Fruit fly (Drosophila melanogaster): ENCODE data around the gene dpr6.
A peak's percentile ranks its signal among the peaks of the same experiment; 100 is the strongest.

dpr6 gene

DNA sequence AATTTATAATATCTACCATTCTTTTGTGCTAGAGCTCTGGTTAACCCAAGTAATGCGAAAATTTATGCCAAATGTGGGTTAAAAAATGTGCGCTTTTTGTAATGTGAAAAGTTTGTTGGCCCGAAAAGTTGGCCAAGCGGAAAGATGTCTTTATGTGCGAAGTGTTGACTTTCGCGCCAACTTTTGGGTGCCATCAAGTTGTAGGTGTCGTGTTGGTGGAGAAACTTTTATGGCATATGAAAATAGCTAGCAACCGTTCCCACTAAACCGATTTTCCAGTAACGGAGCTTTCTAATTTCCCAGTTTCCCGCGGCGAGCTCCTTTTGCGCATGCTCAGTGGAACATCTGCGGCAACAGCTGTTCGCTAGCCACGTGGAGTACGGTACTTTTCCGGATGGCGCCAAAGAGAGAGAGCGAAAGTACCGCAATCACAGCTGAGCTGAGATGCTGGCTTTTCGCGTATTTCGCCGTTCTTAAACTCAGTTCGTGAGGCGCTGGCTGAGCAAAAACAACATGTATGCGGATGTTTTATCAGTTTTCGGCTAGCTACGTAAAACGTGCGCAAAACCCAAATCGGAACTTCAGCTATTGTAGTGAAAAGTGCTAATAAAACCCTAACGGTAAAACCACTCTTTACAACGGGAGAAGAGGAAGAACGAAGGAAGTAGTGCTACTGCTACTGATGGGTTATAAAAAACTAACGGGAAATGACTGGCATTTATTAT is at the start of gene dpr6:
TSS of gene dpr6 (plus strand) at position 480 of the 725 bp plus-strand sequence.
- TF ChIP-seq Ets98B (GFP tag; IDR thresholded peaks at IDR 0.05): no peak
- TF ChIP-seq CG17806 (tag; optimal IDR thresholded peaks at IDR 0.05): no peak
- no peak for TF ChIP-seq Pif1A (GFP tag; optimal IDR thresholded peaks at IDR 0.05)
- TF ChIP-seq CG4496 (GFP tag; IDR thresholded peaks at IDR 0.05): no peak
- no peak for TF ChIP-seq fd96Ca (GFP tag; IDR thresholded peaks at IDR 0.05)
- TF ChIP-seq CG15710 (tag; optimal IDR thresholded peaks at IDR 0.05): no peak

DNA sequence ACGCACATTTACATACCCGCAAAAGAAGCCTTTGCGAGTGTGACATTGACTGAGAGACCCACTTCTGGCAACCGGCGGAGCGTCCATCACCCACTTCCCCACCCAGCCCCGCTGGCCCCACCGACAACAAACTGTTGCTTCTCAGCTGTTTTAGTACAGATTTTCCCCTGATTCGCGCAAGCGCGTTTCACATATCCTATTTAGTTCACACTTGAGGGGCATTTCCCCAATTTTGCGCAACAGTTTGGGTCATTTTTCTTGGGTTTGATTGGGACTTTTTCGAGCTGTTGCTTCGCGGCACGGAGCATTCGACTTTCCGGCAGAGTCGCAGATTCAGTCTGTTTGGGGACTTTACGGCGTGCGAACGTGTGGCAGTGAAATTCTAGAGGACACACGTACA is 47.3 kb upstream of the dpr6 start:
- TF ChIP-seq CG12605 (GFP tag; IDR thresholded peaks at IDR 0.05) (peak; percentile 94), gl (tag; optimal IDR thresholded peaks at IDR 0.05) (no peak)

DNA sequence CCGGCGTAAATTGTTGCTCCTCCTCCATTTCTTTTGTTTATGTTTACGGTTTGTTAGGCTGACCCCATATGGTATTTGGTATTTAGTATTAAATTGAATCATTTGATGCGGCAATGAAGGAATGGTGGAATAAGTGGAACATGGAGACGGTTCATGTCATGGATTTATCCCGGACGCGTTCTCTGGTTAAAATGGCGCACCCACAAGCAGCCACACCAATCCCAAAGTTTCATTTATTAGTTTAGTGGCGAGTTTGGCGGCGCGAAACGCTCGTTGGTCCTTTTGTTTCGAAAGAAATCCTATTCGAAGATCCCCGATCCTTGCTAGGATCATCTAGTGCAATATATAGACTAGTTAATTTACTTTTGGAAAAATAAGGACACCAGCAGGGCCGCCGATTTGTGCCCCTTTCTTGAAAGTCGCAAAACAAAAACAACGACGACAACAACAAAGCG is 6.2 kb upstream of the dpr6 start, which contains the start of the genes CG6685 and Dronc:
TSS of gene CG6685 (minus strand) at position 51 of the 455 bp plus-strand sequence.
TSS of gene Dronc (plus strand) at position 213 of the 455 bp plus-strand sequence.
- TF ChIP-seq EcR (GFP tag; optimal IDR thresholded peaks at IDR 0.05): peak; percentile 57
- TF ChIP-seq CG17806 (tag; optimal IDR thresholded peaks at IDR 0.05): no peak
- TF ChIP-seq CG15710 (tag; optimal IDR thresholded peaks at IDR 0.05): no peak
- no peak for TF ChIP-seq rn (GFP tag; IDR thresholded peaks at IDR 0.05)
- TF ChIP-seq CG13204 (GFP tag; optimal IDR thresholded peaks at IDR 0.05): no peak
- no peak for TF ChIP-seq CG9948 (tag; optimal IDR thresholded peaks at IDR 0.05)
- TF ChIP-seq CG4496 (GFP tag; IDR thresholded peaks at IDR 0.05): no peak
- TF ChIP-seq CG8159 (tag; optimal IDR thresholded peaks at IDR 0.05): peak; percentile 36

DNA sequence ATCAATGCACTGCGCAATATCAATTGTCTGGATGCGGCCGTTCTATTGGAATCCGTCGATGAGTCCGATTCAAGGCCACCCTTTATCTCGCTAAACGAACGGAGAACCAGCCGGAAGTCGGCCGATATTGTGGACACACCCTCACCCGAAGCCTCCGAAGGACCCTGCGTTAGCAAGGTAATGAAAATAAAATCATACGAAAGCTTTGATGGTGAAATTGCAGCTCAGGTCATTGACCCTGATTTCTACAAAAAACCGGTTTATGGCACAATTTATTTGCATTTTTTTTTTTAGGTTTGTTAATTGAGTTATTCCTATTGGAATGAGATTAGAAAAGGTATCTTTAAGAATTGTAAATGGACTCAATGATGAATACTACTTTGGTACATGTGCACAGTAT is 5.3 kb upstream of the dpr6 start:
- TF ChIP-seq CG9948 (tag; optimal IDR thresholded peaks at IDR 0.05) (no peak), CG12605 (GFP tag; IDR thresholded peaks at IDR 0.05) (no peak), EcR (GFP tag; optimal IDR thresholded peaks at IDR 0.05) (peak; percentile 91), CG17806 (tag; optimal IDR thresholded peaks at IDR 0.05) (no peak), CG15710 (tag; optimal IDR thresholded peaks at IDR 0.05) (no peak), CG32121 (GFP tag; IDR thresholded peaks at IDR 0.05) (no peak), Pif1A (GFP tag; optimal IDR thresholded peaks at IDR 0.05) (no peak), fd96Ca (GFP tag; IDR thresholded peaks at IDR 0.05) (no peak)

DNA sequence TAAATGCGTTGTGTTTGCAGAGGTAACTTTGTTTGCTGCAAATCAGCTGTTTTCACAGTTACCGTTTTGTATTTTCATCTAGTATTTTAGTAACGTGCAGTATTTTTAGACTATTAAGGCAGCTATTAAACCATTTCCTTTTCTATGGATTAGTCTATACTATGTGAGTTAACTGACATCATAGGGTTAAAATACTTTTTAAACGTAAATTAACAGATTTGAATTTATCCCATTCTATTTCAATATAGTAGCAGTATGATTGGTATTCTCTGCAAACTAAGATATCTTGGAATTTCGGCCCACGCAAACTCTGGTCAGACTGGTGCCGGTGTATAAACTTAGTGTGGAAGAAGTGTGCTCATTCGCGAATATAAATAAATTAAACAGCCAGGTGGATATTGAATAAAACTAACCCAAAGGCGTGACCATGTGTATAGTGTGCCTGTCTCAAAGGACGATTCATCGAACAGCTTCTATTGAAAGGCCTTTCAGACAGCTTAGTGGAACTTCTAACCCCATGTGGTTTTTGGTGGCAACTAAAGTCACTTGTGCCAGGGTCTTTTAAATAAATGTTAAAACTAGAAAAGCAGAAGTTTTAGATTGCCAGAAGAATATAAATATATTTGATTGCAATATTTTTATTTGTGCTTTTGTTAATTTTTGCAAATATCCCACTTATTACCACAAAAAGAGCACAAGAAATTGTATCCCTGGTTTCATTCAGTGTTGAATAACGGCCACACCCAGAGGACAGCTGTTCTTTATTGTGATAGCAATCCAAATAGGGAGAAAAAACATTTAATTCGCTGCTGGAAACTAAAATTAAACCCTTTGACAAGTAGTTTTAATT is 2.2 kb upstream of the dpr6 start, which contains the start of the genes CG6674, CG42455 and vnc:
TSS of gene CG6674 (minus strand) at position 48 of the 850 bp plus-strand sequence.
TSS of gene CG42455 (plus strand) at position 306 of the 850 bp plus-strand sequence.
TSS of gene vnc (plus strand) at position 306 of the 850 bp plus-strand sequence.
- no peak for TF ChIP-seq fd96Ca (GFP tag; IDR thresholded peaks at IDR 0.05)
- TF ChIP-seq EcR (GFP tag; optimal IDR thresholded peaks at IDR 0.05): no peak
- no peak for TF ChIP-seq CG10348 (GFP tag; IDR thresholded peaks at IDR 0.05)
- peak; percentile 10 for TF ChIP-seq Pif1B (GFP tag; optimal IDR thresholded peaks at IDR 0.05)
- no peak for TF ChIP-seq CG8159 (tag; optimal IDR thresholded peaks at IDR 0.05)
- TF ChIP-seq gl (tag; optimal IDR thresholded peaks at IDR 0.05): no peak
- TF ChIP-seq CG9948 (tag; optimal IDR thresholded peaks at IDR 0.05): no peak
- TF ChIP-seq CG4496 (GFP tag; IDR thresholded peaks at IDR 0.05): peak; percentile 22; the same call in 1 of the 3 replicates
- no peak for TF ChIP-seq Snoo (tag; optimal IDR thresholded peaks at IDR 0.05)
- TF ChIP-seq CG32121 (GFP tag; IDR thresholded peaks at IDR 0.05): no peak
- no peak for TF ChIP-seq CG13204 (GFP tag; optimal IDR thresholded peaks at IDR 0.05)
- no peak for TF ChIP-seq CG17806 (tag; optimal IDR thresholded peaks at IDR 0.05)
- TF ChIP-seq rn (GFP tag; IDR thresholded peaks at IDR 0.05): no peak
- TF ChIP-seq CG34367 (tag; optimal IDR thresholded peaks at IDR 0.05): peak; percentile 21
- peak; percentile 41 for TF ChIP-seq Pif1A (GFP tag; optimal IDR thresholded peaks at IDR 0.05)
- TF ChIP-seq Ets98B (GFP tag; IDR thresholded peaks at IDR 0.05): no peak

DNA sequence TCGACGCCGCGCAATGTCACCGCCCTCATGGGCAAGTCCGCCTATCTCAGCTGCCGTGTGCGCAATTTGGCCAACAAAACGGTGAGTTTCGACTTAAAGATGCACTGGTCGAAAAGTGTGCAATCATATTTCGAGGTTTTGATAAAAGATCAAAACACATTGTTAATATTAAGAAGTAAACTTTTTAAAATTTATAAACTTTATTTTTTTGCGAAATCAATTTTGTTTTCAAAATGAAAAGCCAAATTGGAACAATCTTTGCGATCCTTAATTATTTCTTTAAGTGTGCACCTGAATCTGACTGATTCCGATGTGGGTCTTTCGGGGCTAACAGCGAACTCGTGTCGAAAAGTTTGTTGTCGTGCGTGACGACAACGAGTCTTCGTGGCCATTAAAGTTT is 58.9 kb downstream of the dpr6 start:
- TF ChIP-seq Pif1B (GFP tag; optimal IDR thresholded peaks at IDR 0.05): no peak
- TF ChIP-seq CG8159 (tag; optimal IDR thresholded peaks at IDR 0.05): no peak
- TF ChIP-seq fd96Ca (GFP tag; IDR thresholded peaks at IDR 0.05): no peak

DNA sequence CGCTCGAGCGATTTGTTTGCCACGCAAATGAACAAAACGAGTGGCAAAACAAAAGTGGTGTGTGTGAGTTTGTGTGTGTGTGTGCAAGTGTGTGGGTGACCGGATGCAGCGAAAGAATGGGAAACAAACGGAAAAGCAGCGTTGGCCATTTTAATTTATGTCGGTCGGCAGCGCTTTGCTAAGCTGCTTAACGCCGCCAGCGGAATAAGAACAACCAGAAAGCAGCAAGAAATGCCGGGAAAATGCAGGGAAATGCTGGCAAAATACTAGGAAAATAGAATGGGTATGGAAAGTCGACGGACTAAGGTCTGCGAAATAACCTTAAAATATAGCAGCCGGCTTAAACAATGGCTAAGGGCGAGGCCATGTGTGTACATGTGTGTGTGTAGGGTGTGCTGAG is 78.1 kb downstream of the dpr6 start:
- TF ChIP-seq EcR (GFP tag; optimal IDR thresholded peaks at IDR 0.05) (no peak), rn (GFP tag; IDR thresholded peaks at IDR 0.05) (no peak), CG17806 (tag; optimal IDR thresholded peaks at IDR 0.05) (no peak), CG34367 (tag; optimal IDR thresholded peaks at IDR 0.05) (no peak), Snoo (tag; optimal IDR thresholded peaks at IDR 0.05) (no peak), CG8159 (tag; optimal IDR thresholded peaks at IDR 0.05) (no peak), Pif1A (GFP tag; optimal IDR thresholded peaks at IDR 0.05) (no peak), gl (tag; optimal IDR thresholded peaks at IDR 0.05) (no peak), D1 (tag; optimal IDR thresholded peaks at IDR 0.05) (no peak)

Measured in whole organism, pupa.